In genomic region chrX:3822061-3822460, ce11 we compare ENCODE assay signal across 5 worm cellular contexts.
TF ChIP-seq lines count a peak whose summit lies in the region.

No protein-coding gene starts in this region.

TF ChIP-seq in whole organism, L1 larva, 84 proteins besides CTCF, POLR2A, EP300 and RAD21:
- TF ChIP-seq lin-35 (GFP tag; optimal IDR thresholded peaks at IDR 0.05; lab: Kevin White, UChicago), result peak in 1 of 2 experiments; percentile 34
- TF ChIP-seq F16B12.6 (tag; optimal IDR thresholded peaks at IDR 0.05; lab: Kevin White, UChicago), result no peak
- peak in 1 of 6 experiments; percentile 22 for TF ChIP-seq elt-3 (tag; optimal IDR thresholded peaks at IDR 0.05; lab: Kevin White, UChicago)
- TF ChIP-seq blmp-1 (tag; optimal IDR thresholded peaks at IDR 0.05; lab: Kevin White, UChicago), result peak; percentile 5
- TF ChIP-seq irx-1 (tag; optimal IDR thresholded peaks at IDR 0.05; lab: Kevin White, UChicago), result no peak
- peak; percentile 48 for TF ChIP-seq unc-86 (tag; optimal IDR thresholded peaks at IDR 0.05; lab: Kevin White, UChicago)
- peak; percentile 71 for TF ChIP-seq elt-2 (tag; optimal IDR thresholded peaks at IDR 0.05; lab: Kevin White, UChicago)
TF ChIP-seq in whole organism, L1 larva: peak in this region for 5.

TF ChIP-seq in whole organism, L2 larva, 48 proteins besides CTCF, POLR2A, EP300 and RAD21:
- TF ChIP-seq crh-2 (tag; optimal IDR thresholded peaks at IDR 0.05; lab: Kevin White, UChicago) (peak; percentile 3), skn-1 (tag; optimal IDR thresholded peaks at IDR 0.05; lab: Kevin White, UChicago) (no peak), nhr-129 (tag; optimal IDR thresholded peaks at IDR 0.05; lab: Kevin White, UChicago) (peak; percentile 62), nhr-25 (tag; optimal IDR thresholded peaks at IDR 0.05; lab: Kevin White, UChicago) (no peak), elt-3 (tag; optimal IDR thresholded peaks at IDR 0.05; lab: Kevin White, UChicago) (no peak), nhr-237 (tag; optimal IDR thresholded peaks at IDR 0.05; lab: Kevin White, UChicago) (no peak), nhr-21 (tag; optimal IDR thresholded peaks at IDR 0.05; lab: Kevin White, UChicago) (no peak), ztf-4 (tag; optimal IDR thresholded peaks at IDR 0.05; lab: Kevin White, UChicago) (no peak), sma-9 (GFP tag; optimal IDR thresholded peaks at IDR 0.05; lab: Kevin White, UChicago) (peak; percentile 4), sma-9 (tag; optimal IDR thresholded peaks at IDR 0.05; lab: Kevin White, UChicago) (no peak)

TF ChIP-seq in whole organism, L3 larva, 47 proteins besides CTCF, POLR2A, EP300 and RAD21:
- no peak for TF ChIP-seq jun-1 (tag; optimal IDR thresholded peaks at IDR 0.05; lab: Kevin White, UChicago)
- TF ChIP-seq pha-4 (tag; optimal IDR thresholded peaks at IDR 0.05; lab: Kevin White, UChicago), result peak; percentile 14
- TF ChIP-seq sea-2 (GFP tag; optimal IDR thresholded peaks at IDR 0.05; lab: Kevin White, UChicago), result no peak
- TF ChIP-seq nhr-28 (tag; optimal IDR thresholded peaks at IDR 0.05; lab: Kevin White, UChicago), result no peak
- TF ChIP-seq ceh-82 (tag; optimal IDR thresholded peaks at IDR 0.05; lab: Kevin White, UChicago), result no peak
- TF ChIP-seq mdl-1 (tag; optimal IDR thresholded peaks at IDR 0.05; lab: Kevin White, UChicago), result no peak
- no peak for TF ChIP-seq fos-1 (tag; optimal IDR thresholded peaks at IDR 0.05; lab: Kevin White, UChicago)
- no peak for TF ChIP-seq ceh-28 (tag; optimal IDR thresholded peaks at IDR 0.05; lab: Kevin White, UChicago)
- TF ChIP-seq unc-62 (GFP tag; optimal IDR thresholded peaks at IDR 0.05; lab: Kevin White, UChicago), result no peak
- TF ChIP-seq R02D3.7 (tag; optimal IDR thresholded peaks at IDR 0.05; lab: Kevin White, UChicago), result no peak
- TF ChIP-seq elt-3 (tag; optimal IDR thresholded peaks at IDR 0.05; lab: Kevin White, UChicago), result no peak
- peak; percentile 45 for TF ChIP-seq pqm-1 (tag; optimal IDR thresholded peaks at IDR 0.05; lab: Kevin White, UChicago)
- no peak for TF ChIP-seq nhr-76 (tag; optimal IDR thresholded peaks at IDR 0.05; lab: Kevin White, UChicago)
- TF ChIP-seq elt-2 (tag; optimal IDR thresholded peaks at IDR 0.05; lab: Kevin White, UChicago), result peak; percentile 71
- TF ChIP-seq fkh-2 (tag; optimal IDR thresholded peaks at IDR 0.05; lab: Kevin White, UChicago), result no peak
- no peak for TF ChIP-seq ceh-16 (tag; optimal IDR thresholded peaks at IDR 0.05; lab: Kevin White, UChicago)

TF ChIP-seq in whole organism, L4 larva, 104 proteins besides CTCF, POLR2A, EP300 and RAD21 (continues in another document):
- TF ChIP-seq mep-1 (tag; optimal IDR thresholded peaks at IDR 0.05; lab: Kevin White, UChicago) (no peak), nhr-48 (tag; optimal IDR thresholded peaks at IDR 0.05; lab: Kevin White, UChicago) (no peak), unc-130 (GFP tag; optimal IDR thresholded peaks at IDR 0.05; lab: Kevin White, UChicago) (no peak), hmg-1.1 (GFP tag; IDR thresholded peaks at IDR 0.05; lab: Robert Waterston, UW) (no peak), unc-62 (GFP tag; optimal IDR thresholded peaks at IDR 0.05 in 1 of 2; lab: Kevin White, UChicago) (peak in 1 of 2 experiments; percentile 54), unc-62 (tag; optimal IDR thresholded peaks at IDR 0.05; lab: Kevin White, UChicago) (no peak), hlh-11 (tag; optimal IDR thresholded peaks at IDR 0.05; lab: Kevin White, UChicago) (peak; percentile 44), attf-4 (tag; optimal IDR thresholded peaks at IDR 0.05; lab: Kevin White, UChicago) (no peak), skn-1 (tag; optimal IDR thresholded peaks at IDR 0.05; lab: Kevin White, UChicago) (no peak), ztf-7 (tag; optimal IDR thresholded peaks at IDR 0.05; lab: Kevin White, UChicago) (no peak), php-3 (GFP tag; IDR thresholded peaks at IDR 0.05; lab: Robert Waterston, UW) (peak; percentile 67; the same call in 1 of the 2 replicates), nhr-237 (tag; optimal IDR thresholded peaks at IDR 0.05; lab: Kevin White, UChicago) (no peak), rbr-2 (tag; optimal IDR thresholded peaks at IDR 0.05; lab: Kevin White, UChicago) (no peak), zag-1 (tag; optimal IDR thresholded peaks at IDR 0.05; lab: Kevin White, UChicago) (no peak), ZK546.5 (tag; optimal IDR thresholded peaks at IDR 0.05; lab: Kevin White, UChicago) (no peak), dmd-8 (GFP tag; IDR thresholded peaks at IDR 0.05; lab: Robert Waterston, UW) (no peak), nhr-25 (tag; optimal IDR thresholded peaks at IDR 0.05; lab: Kevin White, UChicago; ENCODE audit: borderline replicate concordance, insufficient read depth) (no peak), Y48G9A.11 (GFP tag; IDR thresholded peaks at IDR 0.05; lab: Robert Waterston, UW) (no peak), Y105C5A.15 (GFP tag; IDR thresholded peaks at IDR 0.05; lab: Robert Waterston, UW) (no peak), nhr-10 (tag; optimal IDR thresholded peaks at IDR 0.05; lab: Kevin White, UChicago) (no peak), gei-8 (GFP tag; optimal IDR thresholded peaks at IDR 0.05; lab: Kevin White, UChicago) (no peak), sdz-12 (GFP tag; optimal IDR thresholded peaks at IDR 0.05; lab: Kevin White, UChicago) (no peak), snpc-1.2 (GFP tag; IDR thresholded peaks at IDR 0.05; lab: Robert Waterston, UW) (no peak), Y75B8A.6 (GFP tag; IDR thresholded peaks at IDR 0.05; lab: Robert Waterston, UW) (no peak), F37D6.2 (tag; optimal IDR thresholded peaks at IDR 0.05; lab: Kevin White, UChicago) (no peak), lsy-2 (tag; optimal IDR thresholded peaks at IDR 0.05; lab: Kevin White, UChicago) (no peak), zfp-2 (tag; optimal IDR thresholded peaks at IDR 0.05; lab: Kevin White, UChicago) (no peak), lin-15B (tag; optimal IDR thresholded peaks at IDR 0.05; lab: Kevin White, UChicago) (no peak), lin-29 (GFP tag; IDR thresholded peaks at IDR 0.05; lab: Robert Waterston, UW) (no peak), snpc-4 (tag; optimal IDR thresholded peaks at IDR 0.05; lab: Kevin White, UChicago) (no peak), nhr-102 (tag; optimal IDR thresholded peaks at IDR 0.05; lab: Kevin White, UChicago) (peak; percentile 25), ceh-32 (tag; optimal IDR thresholded peaks at IDR 0.05; lab: Kevin White, UChicago; ENCODE audit: poor library complexity) (no peak), tag-97 (GFP tag; IDR thresholded peaks at IDR 0.05; lab: Robert Waterston, UW) (no peak)

TF ChIP-seq in whole organism, young adult, 124 proteins besides CTCF, POLR2A, EP300 and RAD21:
- TF ChIP-seq nhr-80 (tag; optimal IDR thresholded peaks at IDR 0.05; lab: Kevin White, UChicago) (peak; percentile 48), dpff-1 (tag; optimal IDR thresholded peaks at IDR 0.05; lab: Kevin White, UChicago) (no peak)
